Worm (Caenorhabditis elegans): ENCODE data around the gene srb-17.

Gene srb-17

ce11 chrIV:10481695-10482094 is 24.7 kb upstream of the srb-17 start, which contains the start of gene egl-21 (continued):
- TF ChIP-seq peb-1 (tag; optimal IDR thresholded peaks at IDR 0.05) (no peak), unc-39 (tag; optimal IDR thresholded peaks at IDR 0.05) (peak; percentile 52), nhr-21 (tag; optimal IDR thresholded peaks at IDR 0.05) (peak; percentile 19), C34F6.9 (tag; optimal IDR thresholded peaks at IDR 0.05) (peak; percentile 89), F13H6.1 (tag; optimal IDR thresholded peaks at IDR 0.05) (peak; percentile 60), lsy-2 (tag; optimal IDR thresholded peaks at IDR 0.05) (peak in 1 of 2 experiments; percentile 66), lin-13 (GFP tag; optimal IDR thresholded peaks at IDR 0.05) (peak; percentile 33), sma-3 (GFP tag; optimal IDR thresholded peaks at IDR 0.05) (no peak)

- TF ChIP-seq nhr-25 (tag; optimal IDR thresholded peaks at IDR 0.05), result no peak
These were observed 18.2 kb upstream of the srb-17 start for ce11 chrIV:10475234-10475633.

DNA sequence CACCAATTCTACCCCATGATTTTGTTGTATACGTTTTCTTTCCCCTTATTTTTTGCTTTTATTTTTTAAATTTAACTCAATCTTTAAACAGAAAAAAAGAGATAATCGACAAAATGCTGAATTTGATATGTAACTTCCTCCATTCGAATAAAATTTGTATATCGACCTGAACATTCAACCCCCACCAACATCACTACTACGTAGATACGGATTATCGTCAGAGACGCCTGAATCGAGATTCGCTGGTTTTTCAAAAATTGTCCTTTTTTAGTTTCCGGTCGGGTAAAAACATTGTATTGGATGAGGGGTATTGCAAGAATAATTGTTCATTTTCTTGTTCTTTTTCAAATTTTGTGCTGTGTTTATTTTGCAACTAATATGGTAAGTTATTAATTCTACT is 15.4 kb upstream of the srb-17 start, which contains the start of gene bgnt-1.1:
TSS of gene bgnt-1.1 (plus strand) at position 301 of the 400 bp plus-strand sequence.
- TF ChIP-seq ceh-82 (tag; optimal IDR thresholded peaks at IDR 0.05) (no peak), unc-39 (tag; optimal IDR thresholded peaks at IDR 0.05) (no peak), nhr-12 (tag; optimal IDR thresholded peaks at IDR 0.05) (no peak), lsy-2 (tag; optimal IDR thresholded peaks at IDR 0.05) (no peak), nhr-23 (tag; optimal IDR thresholded peaks at IDR 0.05) (no peak), alr-1 (tag; optimal IDR thresholded peaks at IDR 0.05) (no peak), nhr-11 (tag; optimal IDR thresholded peaks at IDR 0.05) (no peak), ztf-4 (tag; optimal IDR thresholded peaks at IDR 0.05) (no peak), Y55F3AM.14 (GFP tag; optimal IDR thresholded peaks at IDR 0.05) (no peak), egl-27 (tag; optimal IDR thresholded peaks at IDR 0.05) (no peak), R02D3.7 (tag; optimal IDR thresholded peaks at IDR 0.05) (no peak), C34F6.9 (tag; optimal IDR thresholded peaks at IDR 0.05) (no peak), ZK546.5 (tag; optimal IDR thresholded peaks at IDR 0.05) (no peak)

DNA sequence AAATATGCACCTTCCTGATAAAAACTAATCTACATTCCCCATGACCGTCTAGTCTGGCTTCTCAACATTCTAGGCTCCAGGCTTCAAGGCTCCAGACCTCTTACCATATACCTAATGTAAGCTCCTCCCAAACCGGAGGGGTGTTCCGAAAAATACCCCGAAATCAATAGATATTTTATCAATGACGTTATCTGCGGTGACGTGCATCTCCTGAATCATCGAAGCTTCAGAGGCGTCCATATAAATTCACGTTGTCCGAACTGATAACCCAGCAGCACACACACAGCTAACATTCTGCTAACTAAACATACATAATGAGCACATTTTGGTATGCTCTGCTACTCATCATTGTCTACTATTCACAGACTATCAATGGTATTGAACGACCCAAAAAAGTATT is 12.5 kb upstream of the srb-17 start, which contains the start of gene ugt-44:
TSS of gene ugt-44 (plus strand) at position 248 of the 400 bp plus-strand sequence.
- no peak for TF ChIP-seq nhr-25 (tag; optimal IDR thresholded peaks at IDR 0.05)
- peak; percentile 76 for TF ChIP-seq sma-9 (GFP tag; optimal IDR thresholded peaks at IDR 0.05)
- no peak for TF ChIP-seq sma-9 (tag; optimal IDR thresholded peaks at IDR 0.05)
- peak; percentile 90 for TF ChIP-seq fos-1 (tag; optimal IDR thresholded peaks at IDR 0.05)

DNA sequence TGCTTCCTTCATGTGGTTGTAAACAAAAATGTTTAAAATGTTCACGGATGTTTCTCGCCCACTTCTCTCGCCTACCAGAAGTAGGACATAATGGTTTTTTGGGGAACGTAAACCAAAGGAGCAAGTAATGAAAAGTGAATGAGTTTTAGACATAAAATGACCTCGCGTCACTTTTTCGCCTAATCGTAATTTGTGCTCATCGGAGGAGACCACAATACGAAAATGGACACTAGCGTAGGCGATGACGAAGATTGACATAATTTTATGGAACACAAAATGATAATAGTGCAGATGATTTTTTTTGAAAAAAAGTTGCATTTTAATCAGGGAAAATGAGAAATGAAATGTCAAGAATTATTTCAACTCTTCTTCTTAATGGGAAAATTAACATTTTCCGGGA is 11.6 kb upstream of the srb-17 start:
- no peak for TF ChIP-seq nhr-237 (tag; optimal IDR thresholded peaks at IDR 0.05)
- TF ChIP-seq fos-1 (tag; optimal IDR thresholded peaks at IDR 0.05), result peak; percentile 58

- no peak for TF ChIP-seq zag-1 (tag; optimal IDR thresholded peaks at IDR 0.05)
- TF ChIP-seq gmeb-1 (tag; optimal IDR thresholded peaks at IDR 0.05), result no peak
- TF ChIP-seq nhr-25 (tag; optimal IDR thresholded peaks at IDR 0.05), result no peak
- no peak for TF ChIP-seq blmp-1 (tag; optimal IDR thresholded peaks at IDR 0.05; ENCODE audit: insufficient read depth)
- no peak for TF ChIP-seq unc-55 (GFP tag; optimal IDR thresholded peaks at IDR 0.05)
- no peak for TF ChIP-seq crh-2 (tag; optimal IDR thresholded peaks at IDR 0.05)
- TF ChIP-seq lin-39 (tag; optimal IDR thresholded peaks at IDR 0.05), result no peak
- TF ChIP-seq snpc-4 (tag; optimal IDR thresholded peaks at IDR 0.05), result no peak
- no peak for TF ChIP-seq skn-1 (tag; optimal IDR thresholded peaks at IDR 0.05)
- TF ChIP-seq nhr-10 (tag; optimal IDR thresholded peaks at IDR 0.05), result no peak
- no peak for TF ChIP-seq R02D3.7 (tag; optimal IDR thresholded peaks at IDR 0.05)
- TF ChIP-seq ZK546.5 (tag; optimal IDR thresholded peaks at IDR 0.05), result no peak
- TF ChIP-seq nhr-21 (tag; optimal IDR thresholded peaks at IDR 0.05), result no peak
- no peak for TF ChIP-seq sma-9 (GFP tag; optimal IDR thresholded peaks at IDR 0.05)
- TF ChIP-seq sma-9 (tag; optimal IDR thresholded peaks at IDR 0.05), result no peak
- TF ChIP-seq fos-1 (tag; optimal IDR thresholded peaks at IDR 0.05), result no peak
- TF ChIP-seq nhr-6 (tag; optimal IDR thresholded peaks at IDR 0.05), result no peak
- TF ChIP-seq mbf-1 (tag; optimal IDR thresholded peaks at IDR 0.05), result no peak
- TF ChIP-seq dmd-4 (tag; optimal IDR thresholded peaks at IDR 0.05), result no peak
- TF ChIP-seq lin-11 (tag; optimal IDR thresholded peaks at IDR 0.05), result no peak
These were observed 10.3 kb upstream of the srb-17 start for ce11 chrIV:10467347-10467746.
